Worm (Caenorhabditis elegans): ENCODE data around the gene abhd-5.1.
A peak's percentile ranks its signal among the peaks of the same experiment; 100 is the strongest.

ce11 chrV:4870627-4871026 lies 23.2 kb downstream of the abhd-5.1 start:
- peak; percentile 56 for TF ChIP-seq nhr-11 (tag; optimal IDR thresholded peaks at IDR 0.05)
- TF ChIP-seq R02D3.7 (tag; optimal IDR thresholded peaks at IDR 0.05): no peak
- no peak for TF ChIP-seq tbx-2 (tag; optimal IDR thresholded peaks at IDR 0.05)
- TF ChIP-seq ztf-4 (tag; optimal IDR thresholded peaks at IDR 0.05): no peak
- no peak for TF ChIP-seq unc-62 (GFP tag; optimal IDR thresholded peaks at IDR 0.05)
- no peak for TF ChIP-seq fos-1 (tag; optimal IDR thresholded peaks at IDR 0.05)
- no peak for TF ChIP-seq ceh-28 (tag; optimal IDR thresholded peaks at IDR 0.05)
- TF ChIP-seq ama-1 (optimal IDR thresholded peaks at IDR 0.05): no peak
- no peak for TF ChIP-seq pha-4 (tag; optimal IDR thresholded peaks at IDR 0.05)

Measured in whole organism, L3 larva.